Fruit fly (Drosophila melanogaster) whole organism, embryonic: Measurements from ENCODE around the gene CG42554.
A peak's percentile ranks its signal among the peaks of the same experiment; 100 is the strongest.

Experiments used
- Ada2b ChIP-seq: fragments of 200-800 bp; sonication (Bioruptor generic); IDR thresholded peaks from 2 replicates; pipeline ENCODE4 v1.3.6; 2022; ENCODE audit warnings: missing biosample characterization, missing genetic modification characterization
- Asciz ChIP-seq: fragments of 200-800 bp; sonication (Bioruptor generic); optimal IDR thresholded peaks from 2 replicates; lab custom pipeline; 2017; ENCODE audit warnings: missing biosample characterization, mild to moderate bottlenecking, missing genetic modification characterization, missing genetic modification reagents
- CG1024 ChIP-seq: fragments of 200-800 bp; sonication (Bioruptor generic); IDR thresholded peaks from 2 replicates; pipeline ENCODE4 v1.3.6; 2022; ENCODE audit warnings: missing biosample characterization, missing genetic modification characterization
- CG10366 ChIP-seq: fragments of 200-800 bp; sonication (Bioruptor generic); IDR thresholded peaks from 2 replicates; pipeline ENCODE4 v1.3.6; 2022; ENCODE audit warnings: missing biosample characterization, missing genetic modification characterization
- CG10654 ChIP-seq: fragments of 200-800 bp; sonication (Bioruptor generic); optimal IDR thresholded peaks from 2 replicates; lab custom pipeline; 2016; ENCODE audit warnings: missing biosample characterization, missing genetic modification characterization
- CG11456 ChIP-seq: fragments of 200-800 bp; sonication (Bioruptor generic); IDR thresholded peaks from 3 replicates; pipeline ENCODE4 v1.3.6; 2022; ENCODE audit warnings: missing biosample characterization, missing genetic modification characterization
- CG11723 ChIP-seq: fragments of 200-800 bp; sonication (Bioruptor generic); optimal IDR thresholded peaks from 2 replicates; lab custom pipeline; 2017; ENCODE audit warnings: missing biosample characterization, mild to moderate bottlenecking, missing genetic modification characterization
- CG12155 ChIP-seq: fragments of 200-800 bp; sonication (Bioruptor generic); optimal IDR thresholded peaks from 3 replicates; lab custom pipeline; 2016; ENCODE audit warnings: missing biosample characterization, missing genetic modification characterization
- CG14860 ChIP-seq: fragments of 200-800 bp; sonication (Bioruptor generic); IDR thresholded peaks from 3 replicates; pipeline ENCODE4 v1.3.6; 2022; ENCODE audit warnings: missing biosample characterization, missing genetic modification characterization; ENCODE audit not compliant: partially characterized antibody
- CG16815 ChIP-seq: fragments of 200-800 bp; sonication (Bioruptor generic); optimal IDR thresholded peaks from 3 replicates; lab custom pipeline; 2017; ENCODE audit warnings: missing biosample characterization, mild to moderate bottlenecking, missing genetic modification characterization
- CG17359 ChIP-seq: fragments of 200-800 bp; sonication (Bioruptor generic); optimal IDR thresholded peaks from 3 replicates; lab custom pipeline; 2018; ENCODE audit warnings: missing biosample characterization, mild to moderate bottlenecking, missing genetic modification characterization, moderate library complexity
- CG1832 ChIP-seq: fragments of 200-800 bp; sonication (Bioruptor generic); optimal IDR thresholded peaks from 2 replicates; lab custom pipeline; 2017; ENCODE audit warnings: missing biosample characterization, mild to moderate bottlenecking, missing genetic modification characterization, inconsistent platforms
- CG4328 ChIP-seq: fragments of 200-800 bp; sonication (Bioruptor generic); optimal IDR thresholded peaks from 3 replicates; lab custom pipeline; 2017; ENCODE audit warnings: missing biosample characterization, missing genetic modification reagents, missing genetic modification characterization
- CG6272 ChIP-seq: fragments of 200-800 bp; sonication (Bioruptor generic); IDR thresholded peaks from 2 replicates; pipeline ENCODE4 v1.3.6; 2022; ENCODE audit warnings: missing biosample characterization, missing genetic modification characterization
- CG6689 ChIP-seq: fragments of 200-800 bp; sonication (Bioruptor generic); IDR thresholded peaks from 2 replicates; pipeline ENCODE4 v1.3.6; 2022; ENCODE audit warnings: missing biosample characterization, missing genetic modification characterization
- CG7357 ChIP-seq: fragments of 200-800 bp; sonication (Bioruptor generic); IDR thresholded peaks from 3 replicates; pipeline ENCODE4 v1.3.6; 2022; ENCODE audit warnings: missing biosample characterization, missing genetic modification characterization
- CG7839 ChIP-seq: fragments of 200-800 bp; sonication (Bioruptor generic); optimal IDR thresholded peaks from 3 replicates; lab custom pipeline; 2018; ENCODE audit warnings: missing biosample characterization, mild to moderate bottlenecking, missing genetic modification characterization, moderate library complexity
- CG8089 ChIP-seq: fragments of 200-800 bp; sonication (Bioruptor generic); optimal IDR thresholded peaks from 3 replicates; lab custom pipeline; 2016; ENCODE audit warnings: missing biosample characterization, missing genetic modification characterization
- CG9797 ChIP-seq: fragments of 200-800 bp; sonication (Bioruptor generic); optimal IDR thresholded peaks from 3 replicates; lab custom pipeline; 2018; ENCODE audit warnings: missing biosample characterization, mild to moderate bottlenecking, missing genetic modification characterization
- Dfd ChIP-seq, 2 experiments: fragments of >200 bp; optimal IDR thresholded peaks; 2 replicates each; lab custom pipeline; 2017; ENCODE audit warnings: missing biosample characterization in 2 of 2, missing genetic modification characterization in 2 of 2
- Dip2 ChIP-seq: fragments of 200-800 bp; sonication (Bioruptor generic); IDR thresholded peaks from 2 replicates; pipeline ENCODE4 v1.3.6; 2022; ENCODE audit warnings: missing biosample characterization, missing genetic modification characterization
- ERR ChIP-seq: fragments of 200-800 bp; sonication (Bioruptor generic); optimal IDR thresholded peaks from 2 replicates; lab custom pipeline; 2016; ENCODE audit warnings: missing biosample characterization, missing genetic modification characterization
- Elba2 ChIP-seq: fragments of 200-800 bp; sonication (Bioruptor generic); optimal IDR thresholded peaks from 3 replicates; lab custom pipeline; 2016; ENCODE audit warnings: missing biosample characterization, missing genetic modification characterization
- Ets65A ChIP-seq: fragments of 200-800 bp; sonication (Bioruptor generic); peaks from one replicate; lab custom pipeline; 2016; ENCODE audit warnings: missing biosample characterization, missing genetic modification characterization
- Hmr ChIP-seq: fragments of 200-800 bp; sonication (Bioruptor generic); optimal IDR thresholded peaks from 3 replicates; lab custom pipeline; 2017; ENCODE audit warnings: mild to moderate bottlenecking, missing biosample characterization, missing genetic modification reagents, missing genetic modification characterization
- Hmx ChIP-seq: fragments of 200-800 bp; sonication (Bioruptor generic); optimal IDR thresholded peaks from 2 replicates; lab custom pipeline; 2016; ENCODE audit warnings: missing biosample characterization, missing genetic modification characterization
- Lhr ChIP-seq: fragments of 200-800 bp; sonication (Bioruptor generic); optimal IDR thresholded peaks from 3 replicates; lab custom pipeline; 2017; ENCODE audit warnings: mild to moderate bottlenecking, missing biosample characterization, missing genetic modification reagents, missing genetic modification characterization
- Mrtf ChIP-seq: fragments of 200-800 bp; sonication (Bioruptor generic); IDR thresholded peaks from 3 replicates; pipeline ENCODE4 v1.3.6; 2022; ENCODE audit warnings: missing biosample characterization, missing genetic modification characterization
- NFAT ChIP-seq: fragments of 200-800 bp; sonication (Bioruptor generic); IDR thresholded peaks from 2 replicates; pipeline ENCODE4 v1.3.6; 2022; ENCODE audit warnings: missing biosample characterization, missing genetic modification characterization
- Nf-YC ChIP-seq: fragments of 200-800 bp; optimal IDR thresholded peaks from 3 replicates; lab custom pipeline; 2019; ENCODE audit warnings: missing biosample characterization, mild to moderate bottlenecking, missing genetic modification characterization, moderate library complexity
- Rx ChIP-seq: fragments of 200-800 bp; sonication (Bioruptor generic); IDR thresholded peaks from 2 replicates; pipeline ENCODE4 v1.3.6; 2022; ENCODE audit warnings: missing biosample characterization, missing genetic modification characterization
- TFAM ChIP-seq: fragments of 200-800 bp; sonication (Bioruptor generic); optimal IDR thresholded peaks from 2 replicates; lab custom pipeline; 2017; ENCODE audit warnings: missing biosample characterization, missing genetic modification characterization, inconsistent platforms
- Tbp ChIP-seq: fragments of >200 bp; optimal IDR thresholded peaks from 2 replicates; lab custom pipeline; 2018; ENCODE audit warnings: missing biosample characterization, missing genetic modification characterization
- Usf ChIP-seq: fragments of 200-800 bp; sonication (Bioruptor generic); optimal IDR thresholded peaks from 2 replicates; lab custom pipeline; 2017; ENCODE audit warnings: missing genotype, missing biosample characterization, missing genetic modification characterization
- ap ChIP-seq: fragments of 200-800 bp; sonication (Bioruptor generic); IDR thresholded peaks from 2 replicates; pipeline ENCODE4 v1.3.6; 2022; ENCODE audit warnings: missing biosample characterization, missing genetic modification characterization
- az2 ChIP-seq: fragments of 200-800 bp; sonication (Bioruptor generic); optimal IDR thresholded peaks from 3 replicates; lab custom pipeline; 2016; ENCODE audit warnings: missing biosample characterization, missing genetic modification characterization
- bigmax ChIP-seq: fragments of 200-800 bp; sonication (Bioruptor generic); optimal IDR thresholded peaks from 2 replicates; lab custom pipeline; 2018; ENCODE audit warnings: missing biosample characterization, mild to moderate bottlenecking, missing genetic modification characterization
- caup ChIP-seq: fragments of 200-800 bp; sonication (Bioruptor generic); optimal IDR thresholded peaks from 3 replicates; lab custom pipeline; 2017; ENCODE audit warnings: missing biosample characterization, mild to moderate bottlenecking, missing genetic modification characterization, moderate library complexity; ENCODE audit not compliant: severe bottlenecking
- chinmo ChIP-seq: fragments of 200-800 bp; sonication (Bioruptor generic); IDR thresholded peaks from 4 replicates; pipeline ENCODE4 v1.3.6; 2022; ENCODE audit warnings: missing biosample characterization, missing genetic modification characterization; ENCODE audit not compliant: partially characterized antibody
- dmrt99B ChIP-seq: fragments of 200-800 bp; sonication (Bioruptor generic); optimal IDR thresholded peaks from 2 replicates; lab custom pipeline; 2018; ENCODE audit warnings: missing biosample characterization, mild to moderate bottlenecking, missing genetic modification characterization, moderate library complexity
- eyg ChIP-seq: fragments of 200-800 bp; sonication (Bioruptor generic); optimal IDR thresholded peaks from 3 replicates; lab custom pipeline; 2016; ENCODE audit warnings: missing biosample characterization, missing genetic modification characterization
- fru ChIP-seq: fragments of >200 bp; optimal IDR thresholded peaks from 2 replicates; lab custom pipeline; 2017
- gcm ChIP-seq: fragments of 200-800 bp; sonication (Bioruptor generic); optimal IDR thresholded peaks from 2 replicates; lab custom pipeline; 2019; ENCODE audit warnings: missing biosample characterization, mild to moderate bottlenecking, missing genetic modification characterization, moderate library complexity
- pum ChIP-seq: fragments of 200-800 bp; sonication (Bioruptor generic); optimal IDR thresholded peaks from 2 replicates; lab custom pipeline; 2016; ENCODE audit warnings: missing biosample characterization, missing genetic modification characterization
- ro ChIP-seq: fragments of 200-800 bp; sonication (Bioruptor generic); IDR thresholded peaks from 2 replicates; pipeline ENCODE4 v1.3.6; 2022; ENCODE audit warnings: missing biosample characterization, missing genetic modification characterization
- sima ChIP-seq: fragments of 200-800 bp; sonication (Bioruptor generic); optimal IDR thresholded peaks from 2 replicates; lab custom pipeline; 2016; ENCODE audit warnings: missing biosample characterization, missing genetic modification characterization
- slbo ChIP-seq: fragments of 200-800 bp; sonication (Bioruptor generic); IDR thresholded peaks from 2 replicates; pipeline ENCODE4 v1.3.6; 2022; ENCODE audit warnings: missing biosample characterization, missing genetic modification characterization
- sob ChIP-seq: fragments of 200-800 bp; sonication (Bioruptor generic); IDR thresholded peaks from 2 replicates; pipeline ENCODE4 v1.3.6; 2022; ENCODE audit warnings: missing biosample characterization, missing genetic modification characterization
- sug ChIP-seq: fragments of 200-800 bp; optimal IDR thresholded peaks from 2 replicates; lab custom pipeline; 2019; ENCODE audit warnings: missing biosample characterization, mild to moderate bottlenecking, missing genetic modification characterization, moderate library complexity
- vfl ChIP-seq: fragments of 200-800 bp; sonication (Bioruptor generic); optimal IDR thresholded peaks from 2 replicates; lab custom pipeline; 2016; ENCODE audit warnings: missing biosample characterization, missing genetic modification characterization
- wek ChIP-seq: fragments of 200-800 bp; sonication (Bioruptor generic); optimal IDR thresholded peaks from 3 replicates; lab custom pipeline; 2018; ENCODE audit warnings: missing biosample characterization, mild to moderate bottlenecking, missing genetic modification characterization, moderate library complexity
- zen ChIP-seq: fragments of 200-800 bp; sonication (Bioruptor generic); optimal IDR thresholded peaks from 3 replicates; lab custom pipeline; 2018; ENCODE audit warnings: missing biosample characterization, mild to moderate bottlenecking, missing genetic modification characterization, moderate library complexity

CG42554 gene

DNA sequence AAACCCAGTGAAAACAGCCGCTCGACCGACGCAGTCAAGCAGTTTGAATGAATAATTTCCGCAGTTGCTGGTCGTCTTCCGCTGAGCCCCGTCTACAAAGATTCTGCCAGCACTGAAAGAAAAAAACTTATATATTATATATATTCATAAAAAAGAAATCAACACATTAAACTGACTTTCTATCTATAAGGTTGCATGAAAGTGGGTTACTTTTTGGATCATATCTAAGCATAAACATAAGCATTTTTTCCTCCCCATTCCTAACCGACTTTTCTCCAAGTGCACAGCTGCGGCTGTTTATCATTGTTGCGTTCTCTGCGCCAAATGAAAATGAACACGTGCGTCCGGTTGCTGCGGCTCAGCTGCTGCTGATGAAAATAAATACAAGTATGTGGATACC is 15.2 kb upstream of the CG42554 start (continued):
- peak; percentile 86 for TF ChIP-seq CG17359 (tag; lab: Kevin White, UChicago)
- no peak for TF ChIP-seq Dip2 (GFP tag; lab: Robert Waterston, UW)
- no peak for TF ChIP-seq bigmax
- TF ChIP-seq CG11456 (GFP tag; lab: Robert Waterston, UW), result peak; percentile 59; the same call in 2 of the 3 replicates
- TF ChIP-seq CG12155, result peak; percentile 36
- TF ChIP-seq CG7357 (GFP tag; lab: Robert Waterston, UW), result peak; percentile 36; the same call in 1 of the 3 replicates
- TF ChIP-seq CG14860 (GFP tag; lab: Robert Waterston, UW), result no peak
- TF ChIP-seq Ada2b (GFP tag; lab: Robert Waterston, UW), result peak; percentile 77
- no peak for TF ChIP-seq wek (GFP tag; lab: Kevin White, UChicago)
- peak; percentile 61 for TF ChIP-seq CG10654 (GFP tag; lab: Kevin White, UChicago)
- TF ChIP-seq sob (GFP tag; lab: Robert Waterston, UW), result peak; percentile 74; the same call in 1 of the 2 replicates
- no peak for TF ChIP-seq TFAM (GFP tag; lab: Kevin White, UChicago)
- 0 out of 2 replicates have a peak, but pooled peaks have one; percentile 23 for TF ChIP-seq ap (GFP tag; lab: Robert Waterston, UW)
- TF ChIP-seq CG1024 (GFP tag; lab: Robert Waterston, UW), result peak; percentile 69
- TF ChIP-seq CG10366 (GFP tag; lab: Robert Waterston, UW), result peak; percentile 78
- TF ChIP-seq vfl (GFP tag; lab: Kevin White, UChicago), result no peak
- TF ChIP-seq Hmr (GFP tag; lab: Kevin White, UChicago), result peak; percentile 63
- TF ChIP-seq CG6689 (GFP tag; lab: Robert Waterston, UW), result peak; percentile 76
- TF ChIP-seq chinmo, result no peak
- TF ChIP-seq Rx (GFP tag; lab: Robert Waterston, UW), result peak; percentile 63
- TF ChIP-seq CG8089, result no peak
- no peak for TF ChIP-seq fru (lab: Kevin White, UChicago)
- TF ChIP-seq Lhr (GFP tag; lab: Kevin White, UChicago), result peak; percentile 24
- peak; percentile 68 for TF ChIP-seq slbo (GFP tag; lab: Robert Waterston, UW)
- TF ChIP-seq Mrtf (GFP tag; lab: Robert Waterston, UW), result peak; percentile 76; the same call in 2 of the 3 replicates
- TF ChIP-seq Hmx (GFP tag; lab: Kevin White, UChicago), result no peak
- TF ChIP-seq NFAT (GFP tag; lab: Robert Waterston, UW), result 0 out of 2 replicates have a peak, but pooled peaks have one; percentile 32
- no peak for TF ChIP-seq pum (GFP tag; lab: Kevin White, UChicago)
- no peak for TF ChIP-seq Elba2 (GFP tag; lab: Kevin White, UChicago)
- peak; percentile 73 for TF ChIP-seq gcm
- TF ChIP-seq CG9797 (GFP tag; lab: Kevin White, UChicago), result no peak
- peak; percentile 78 for TF ChIP-seq CG7839
- TF ChIP-seq CG1832 (GFP tag; lab: Kevin White, UChicago), result no peak
- TF ChIP-seq CG11723 (GFP tag; lab: Kevin White, UChicago), result peak; percentile 46
- peak; percentile 35 for TF ChIP-seq zen (tag; lab: Kevin White, UChicago)
- TF ChIP-seq sima (GFP tag; lab: Kevin White, UChicago), result no peak
- peak; percentile 75 for TF ChIP-seq az2 (GFP tag; lab: Kevin White, UChicago)
- no peak for TF ChIP-seq eyg
- TF ChIP-seq sug (tag; lab: Kevin White, UChicago), result peak; percentile 34
- TF ChIP-seq Dfd (GFP tag; optimal IDR thresholded peaks at IDR 0.05; lab: Kevin White, UChicago), result no peak
- no peak for TF ChIP-seq ERR (GFP tag; lab: Kevin White, UChicago)
- TF ChIP-seq ro (GFP tag; lab: Robert Waterston, UW), result peak; percentile 17; the same call in 1 of the 2 replicates
- peak; percentile 13 for TF ChIP-seq Nf-YC
- TF ChIP-seq CG16815 (GFP tag; lab: Kevin White, UChicago), result peak; percentile 26
- peak; percentile 79 for TF ChIP-seq Asciz
- no peak for TF ChIP-seq Tbp
- peak; percentile 13 for TF ChIP-seq caup (GFP tag; lab: Kevin White, UChicago)
- TF ChIP-seq CG4328 (GFP tag; lab: Kevin White, UChicago), result peak; percentile 43
- no peak for TF ChIP-seq Ets65A
- TF ChIP-seq CG6272 (GFP tag; lab: Robert Waterston, UW), result peak; percentile 35; the same call in 1 of the 2 replicates
- TF ChIP-seq dmrt99B (tag; lab: Kevin White, UChicago), result peak; percentile 85
- TF ChIP-seq Usf (GFP tag; lab: Kevin White, UChicago), result no peak
